Worm (Caenorhabditis elegans) whole organism, L2 larva: ENCODE results near the gene srr-4.

ENCODE experiments used
- R02D3.7 ChIP-seq: fragments of 150-350 bp; optimal IDR thresholded peaks from 2 replicates; lab custom pipeline; 2014; ENCODE audit warnings: missing biosample characterization, missing genetic modification characterization
- Y55F3AM.14 ChIP-seq: fragments of 200-800 bp; sonication (Bioruptor generic); optimal IDR thresholded peaks from 2 replicates; lab custom pipeline; 2018; ENCODE audit warnings: mild to moderate bottlenecking, missing genetic modification characterization, missing compliant biosample characterization
- ama-1 ChIP-seq: fragments of 150-350 bp; optimal IDR thresholded peaks from 2 replicates; lab custom pipeline; 2018; ENCODE audit warnings: inconsistent platforms
- lsy-2 ChIP-seq, 2 experiments: fragments of 150-350 bp in 1 of 2; sonication (generic microtip) in 1 of 2; optimal IDR thresholded peaks; 2 replicates each; lab custom pipeline; 2014 to 2017; ENCODE audit warnings: missing biosample characterization in 2 of 2, missing genetic modification characterization in 2 of 2
- nhr-12 ChIP-seq: fragments of 150-350 bp; optimal IDR thresholded peaks from 2 replicates; lab custom pipeline; 2014; ENCODE audit warnings: missing biosample characterization, missing genetic modification characterization
- peb-1 ChIP-seq: fragments of 150-350 bp; optimal IDR thresholded peaks from 2 replicates; lab custom pipeline; 2014; ENCODE audit warnings: missing biosample characterization, missing genetic modification characterization
- sem-4 ChIP-seq: fragments of 150-350 bp; optimal IDR thresholded peaks from 2 replicates; lab custom pipeline; 2014; ENCODE audit warnings: missing biosample characterization, missing genetic modification reagents, missing genetic modification characterization
- snpc-4 ChIP-seq: fragments of 150-350 bp; optimal IDR thresholded peaks from 2 replicates; lab custom pipeline; 2014; ENCODE audit warnings: missing biosample characterization, missing genetic modification characterization
- ztf-11 ChIP-seq: sonication (generic microtip); optimal IDR thresholded peaks from 2 replicates; lab custom pipeline; 2017; ENCODE audit warnings: missing biosample characterization, missing genetic modification characterization
- ztf-4 ChIP-seq: fragments of 150-350 bp; optimal IDR thresholded peaks from 2 replicates; lab custom pipeline; 2014; ENCODE audit warnings: missing biosample characterization, missing genetic modification characterization

DNA sequence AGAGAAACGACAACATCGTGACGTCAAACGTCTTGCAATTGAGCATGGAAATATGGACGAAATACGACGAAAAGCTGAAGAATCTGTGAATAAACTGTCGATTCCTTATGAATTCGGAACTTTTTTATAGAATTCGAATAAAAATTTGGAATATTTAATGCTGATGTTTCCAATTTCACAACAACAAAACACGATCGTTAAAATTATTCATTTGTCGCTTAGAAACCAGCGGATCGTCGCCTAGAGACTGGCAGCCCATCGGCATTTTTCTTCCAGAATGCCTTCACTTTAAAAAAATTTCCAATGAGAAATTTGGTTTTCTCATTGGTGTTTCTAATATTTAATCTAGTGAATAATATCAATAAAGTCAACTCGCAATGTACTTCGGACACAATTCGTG lies 34.3 kb downstream of the srr-4 start, which contains the start of gene cwp-4:
- TF ChIP-seq lsy-2 (tag; optimal IDR thresholded peaks at IDR 0.05; lab: Kevin White, UChicago): no peak
- TF ChIP-seq Y55F3AM.14 (GFP tag; lab: Kevin White, UChicago): no peak
- no peak for TF ChIP-seq ama-1
- TF ChIP-seq snpc-4 (tag; lab: Kevin White, UChicago): no peak
- TF ChIP-seq nhr-12 (tag; lab: Kevin White, UChicago): no peak
- TF ChIP-seq sem-4 (tag; lab: Kevin White, UChicago): no peak
- no peak for TF ChIP-seq ztf-4
- TF ChIP-seq R02D3.7: no peak
- TF ChIP-seq ztf-11 (tag; lab: Kevin White, UChicago): no peak
- no peak for TF ChIP-seq peb-1
